Worm (Caenorhabditis elegans): Measurements from ENCODE around the gene ZK666.12.

ZK666.12 gene

DNA sequence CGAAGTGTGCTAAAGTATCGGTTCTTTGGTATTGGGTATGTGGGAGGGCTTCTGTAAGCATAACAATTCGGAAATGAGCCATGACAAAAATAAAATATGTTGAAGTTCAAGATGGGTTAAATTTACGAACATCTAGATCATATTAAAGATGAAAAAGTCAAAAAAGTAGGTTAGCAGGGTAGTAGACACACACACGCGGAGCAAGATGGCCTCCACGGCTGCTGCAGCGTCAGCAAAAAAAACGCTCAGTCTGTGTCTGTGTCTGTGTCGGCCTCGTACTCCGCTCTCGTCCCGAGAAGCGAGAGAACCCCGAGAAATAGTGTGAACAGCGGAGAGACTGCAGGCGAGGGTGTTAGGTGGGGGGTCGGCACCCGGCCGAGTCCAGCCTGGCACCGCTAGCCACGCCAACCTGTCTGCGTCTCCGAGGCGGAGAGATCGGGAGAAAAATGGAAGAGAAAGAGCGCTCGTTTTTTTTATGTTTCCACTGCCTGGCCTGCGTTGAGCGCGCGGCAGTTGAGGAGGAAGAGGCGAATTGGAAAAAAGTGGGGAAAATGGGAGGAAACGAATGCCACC is 6.6 kb downstream of the ZK666.12 start, which contains the start of gene myrf-1 (continued):
- no peak for TF ChIP-seq ztf-22 (GFP tag; optimal IDR thresholded peaks at IDR 0.05)
- TF ChIP-seq egrh-3 (GFP tag; IDR thresholded peaks at IDR 0.05) = peak; percentile 97
- TF ChIP-seq ets-4 (GFP tag; optimal IDR thresholded peaks at IDR 0.05) = peak; percentile 64
- TF ChIP-seq attf-5 (GFP tag; optimal IDR thresholded peaks at IDR 0.05) = peak; percentile 87
- TF ChIP-seq snpc-1.3 (tag; optimal IDR thresholded peaks at IDR 0.05; ENCODE audit: insufficient read depth) = no peak
- no peak for TF ChIP-seq Y79H2A.3 (GFP tag; conservative IDR thresholded peaks at IDR 0.05)
- TF ChIP-seq F10E7.11 (tag; optimal IDR thresholded peaks at IDR 0.05) = no peak
- no peak for TF ChIP-seq ceh-91 (GFP tag; IDR thresholded peaks at IDR 0.05)
- TF ChIP-seq attf-3 (GFP tag; conservative IDR thresholded peaks at IDR 0.05) = 0 out of 2 replicates have a peak, but pooled peaks have one; percentile 17
- TF ChIP-seq ztf-18 (tag; optimal IDR thresholded peaks at IDR 0.05) = peak; percentile 57
- TF ChIP-seq mcd-1 (GFP tag; IDR thresholded peaks at IDR 0.05) = peak; percentile 81
- TF ChIP-seq akir-1 (GFP tag; optimal IDR thresholded peaks at IDR 0.05) = peak; percentile 21
- peak; percentile 74 for TF ChIP-seq ceh-27 (GFP tag; optimal IDR thresholded peaks at IDR 0.05)
- peak; percentile 62 for TF ChIP-seq die-1 (tag; optimal IDR thresholded peaks at IDR 0.05)
- TF ChIP-seq sptf-2 (GFP tag; optimal IDR thresholded peaks at IDR 0.05) = peak; percentile 71
- TF ChIP-seq hmg-20 (GFP tag; IDR thresholded peaks at IDR 0.05) = peak; percentile 40
- TF ChIP-seq somi-1 (GFP tag; optimal IDR thresholded peaks at IDR 0.05) = peak; percentile 75
- peak; percentile 91 for TF ChIP-seq nhr-80 (tag; optimal IDR thresholded peaks at IDR 0.05)
- TF ChIP-seq pbrm-1 (GFP tag; IDR thresholded peaks at IDR 0.05) = peak; percentile 69; the same call in 1 of the 2 replicates
- no peak for TF ChIP-seq nhr-120 (GFP tag; IDR thresholded peaks at IDR 0.05)

DNA sequence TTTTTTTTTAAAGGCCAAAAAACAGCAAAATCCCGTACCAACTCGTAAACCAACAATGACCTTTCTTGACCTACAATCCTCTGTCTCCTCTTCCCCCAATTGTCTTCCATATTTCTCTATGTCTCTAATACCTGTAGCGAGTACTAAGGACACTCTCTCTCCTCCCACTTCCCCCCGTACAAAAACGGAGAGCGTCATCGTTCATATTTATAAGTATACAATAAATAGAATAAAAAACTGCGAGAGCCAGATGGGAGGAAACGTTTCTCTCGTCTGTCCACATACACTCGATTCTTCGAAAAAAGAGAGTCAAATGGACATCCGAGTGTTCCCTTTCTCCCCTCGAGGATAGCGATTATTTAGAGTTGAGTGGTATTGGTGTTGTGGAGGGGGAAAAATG is 8.7 kb downstream of the ZK666.12 start:
- TF ChIP-seq akir-1 (GFP tag; optimal IDR thresholded peaks at IDR 0.05) (no peak), cebp-1 (GFP tag; IDR thresholded peaks at IDR 0.05) (no peak), cebp-1 (tag; optimal IDR thresholded peaks at IDR 0.05) (no peak), hmg-1.2 (GFP tag; IDR thresholded peaks at IDR 0.05) (peak; percentile 17; the same call in 1 of the 2 replicates)

DNA sequence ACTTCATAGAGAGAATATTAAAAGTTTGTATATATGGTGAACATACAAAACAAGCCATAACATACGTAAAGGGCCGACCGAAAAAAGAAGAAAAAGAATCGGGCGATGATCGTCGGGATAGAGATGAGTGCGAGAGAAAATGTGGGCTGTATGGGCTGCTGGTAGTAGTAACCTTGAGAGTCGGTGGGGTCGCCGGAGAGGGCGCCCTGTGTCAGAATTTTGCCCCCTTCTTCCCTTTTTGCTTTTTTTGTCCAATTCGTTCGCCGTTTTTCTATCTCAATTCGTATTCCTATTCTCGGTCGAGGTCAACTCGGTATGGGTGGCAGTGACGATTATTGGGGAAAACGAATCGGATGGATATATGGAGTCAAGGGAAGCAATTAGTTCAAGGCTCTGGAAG is 9.9 kb downstream of the ZK666.12 start:
- no peak for TF ChIP-seq K11D2.4 (GFP tag; IDR thresholded peaks at IDR 0.05)
- TF ChIP-seq nhr-179 (tag; optimal IDR thresholded peaks at IDR 0.05) = no peak
- TF ChIP-seq madf-10 (tag; optimal IDR thresholded peaks at IDR 0.05) = no peak
- no peak for TF ChIP-seq xnd-1 (tag; optimal IDR thresholded peaks at IDR 0.05)
- no peak for TF ChIP-seq fkh-3 (tag; optimal IDR thresholded peaks at IDR 0.05)
- TF ChIP-seq ceh-27 (GFP tag; optimal IDR thresholded peaks at IDR 0.05) = no peak
- no peak for TF ChIP-seq ztf-18 (tag; optimal IDR thresholded peaks at IDR 0.05)
- no peak for TF ChIP-seq ceh-58 (GFP tag; IDR thresholded peaks at IDR 0.05)
- TF ChIP-seq attf-3 (GFP tag; conservative IDR thresholded peaks at IDR 0.05) = no peak
- TF ChIP-seq F57A8.1 (GFP tag; optimal IDR thresholded peaks at IDR 0.05) = no peak
- no peak for TF ChIP-seq nfyb-1 (GFP tag; IDR thresholded peaks at IDR 0.05)
- TF ChIP-seq madf-8 (GFP tag; conservative IDR thresholded peaks at IDR 0.05) = no peak
- no peak for TF ChIP-seq athp-1 (tag; optimal IDR thresholded peaks at IDR 0.05)
- TF ChIP-seq bed-2 (GFP tag; IDR thresholded peaks at IDR 0.05) = no peak
- no peak for TF ChIP-seq chd-7 (tag; optimal IDR thresholded peaks at IDR 0.05)
- TF ChIP-seq hlh-26 (GFP tag; conservative IDR thresholded peaks at IDR 0.05) = no peak
